Worm (Caenorhabditis elegans) whole organism, midembryonic: ENCODE results near the gene parp-2.

Source experiments
- T22C8.4 ChIP-seq: fragments of 200-800 bp; sonication (Bioruptor generic); IDR thresholded peaks from 2 replicates; pipeline ENCODE4 v1.3.6; 2022; ENCODE audit warnings: missing genetic modification characterization, missing compliant biosample characterization
- cog-1 ChIP-seq: sonication (generic microtip); optimal IDR thresholded peaks from 2 replicates; lab custom pipeline; 2016; ENCODE audit warnings: missing genetic modification characterization, missing compliant biosample characterization
- flt-1 ChIP-seq: fragments of 200-800 bp; sonication (Bioruptor generic); IDR thresholded peaks from 2 replicates; pipeline ENCODE4 v1.3.6; 2022; ENCODE audit warnings: missing genetic modification characterization, missing compliant biosample characterization
- klf-2 ChIP-seq: fragments of 200-800 bp; sonication (Bioruptor generic); conservative IDR thresholded peaks from 2 replicates; pipeline ENCODE4 v1.3.6; 2022; ENCODE audit warnings: missing genetic modification reagents, missing genetic modification characterization, missing compliant biosample characterization
- med-1 ChIP-seq: sonication (generic microtip); optimal IDR thresholded peaks from 2 replicates; lab custom pipeline; 2017; ENCODE audit warnings: missing genetic modification characterization, mild to moderate bottlenecking, missing compliant biosample characterization, antibody characterized with exemption, missing genetic modification reagents; ENCODE audit not compliant: insufficient read depth
- ref-1 ChIP-seq: fragments of 200-800 bp; sonication (Bioruptor generic); conservative IDR thresholded peaks from 2 replicates; pipeline ENCODE4 v1.3.6; 2022; ENCODE audit warnings: missing genetic modification reagents, missing genetic modification characterization, missing compliant biosample characterization
- tab-1 ChIP-seq: fragments of 200-800 bp; sonication (Bioruptor generic); IDR thresholded peaks from 2 replicates; pipeline ENCODE4 v1.3.6; 2022; ENCODE audit warnings: missing genetic modification characterization, missing compliant biosample characterization
- ztf-23 ChIP-seq: fragments of 200-800 bp; sonication (Bioruptor generic); IDR thresholded peaks from 2 replicates; pipeline ENCODE4 v1.3.6; 2022; ENCODE audit warnings: missing genetic modification reagents, missing genetic modification characterization, missing compliant biosample characterization
- ztf-29 ChIP-seq: fragments of 200-800 bp; sonication (Bioruptor generic); IDR thresholded peaks from 2 replicates; pipeline ENCODE4 v1.3.6; 2022; ENCODE audit warnings: missing genetic modification reagents, missing genetic modification characterization, missing compliant biosample characterization

parp-2 gene

DNA sequence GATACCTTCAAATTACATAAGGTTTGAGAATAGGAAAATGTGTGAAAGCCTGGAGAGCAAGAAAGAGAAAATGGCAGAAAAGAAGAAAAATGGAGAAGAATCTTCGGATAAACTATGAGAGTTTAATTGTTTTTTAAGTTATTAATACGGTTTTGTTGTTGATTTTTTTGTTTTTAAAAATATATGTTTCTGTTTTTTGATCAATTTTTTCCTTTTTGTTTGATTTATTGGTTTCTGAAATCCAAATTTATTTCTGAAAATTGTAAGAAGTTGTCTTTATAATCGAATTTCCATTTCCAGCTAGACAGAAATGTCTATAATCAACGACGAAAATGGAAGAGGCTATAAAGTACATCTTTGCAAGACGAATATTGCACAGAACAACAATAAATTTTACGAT lies at the start of gene parp-2:
TSS of gene parp-2 (plus strand) at position 301 of the 400 bp plus-strand sequence.
- no peak for TF ChIP-seq T22C8.4 (GFP tag; lab: Robert Waterston, UW)
- TF ChIP-seq klf-2 (GFP tag; lab: Robert Waterston, UW), result no peak
- TF ChIP-seq cog-1 (tag; lab: Kevin White, UChicago), result no peak
- TF ChIP-seq tab-1 (GFP tag; lab: Robert Waterston, UW), result no peak
- TF ChIP-seq ref-1 (GFP tag; lab: Robert Waterston, UW), result no peak
- TF ChIP-seq ztf-29 (GFP tag; lab: Robert Waterston, UW), result no peak
- TF ChIP-seq ztf-23 (GFP tag; lab: Robert Waterston, UW), result no peak
- TF ChIP-seq flt-1 (GFP tag; lab: Robert Waterston, UW), result no peak

DNA sequence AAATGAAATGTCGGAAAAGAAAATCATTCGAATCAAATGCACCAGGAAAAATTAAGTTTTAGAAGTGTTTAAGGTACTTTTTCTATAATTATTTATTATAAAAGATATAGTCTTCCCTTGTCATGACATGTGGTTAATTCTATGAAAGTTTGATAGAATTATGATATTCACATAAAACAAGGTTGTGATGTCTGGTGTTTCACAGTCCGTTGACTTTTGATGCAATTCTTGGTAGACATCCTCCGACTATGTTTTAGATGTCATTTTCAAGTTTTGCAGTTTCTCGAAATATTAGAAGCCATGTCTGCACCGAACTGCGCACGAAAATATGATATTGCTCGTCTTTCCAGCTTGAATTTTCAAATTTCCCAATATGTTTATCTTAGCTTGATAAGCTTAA lies 48.5 kb upstream of the parp-2 start, which contains the start of gene sra-7:
TSS of gene sra-7 (plus strand) at position 301 of the 400 bp plus-strand sequence.
- TF ChIP-seq T22C8.4 (GFP tag; lab: Robert Waterston, UW), result no peak
- no peak for TF ChIP-seq cog-1 (tag; lab: Kevin White, UChicago)
- no peak for TF ChIP-seq ztf-29 (GFP tag; lab: Robert Waterston, UW)
- TF ChIP-seq flt-1 (GFP tag; lab: Robert Waterston, UW), result no peak
- no peak for TF ChIP-seq med-1 (GFP tag; lab: Kevin White, UChicago)

DNA sequence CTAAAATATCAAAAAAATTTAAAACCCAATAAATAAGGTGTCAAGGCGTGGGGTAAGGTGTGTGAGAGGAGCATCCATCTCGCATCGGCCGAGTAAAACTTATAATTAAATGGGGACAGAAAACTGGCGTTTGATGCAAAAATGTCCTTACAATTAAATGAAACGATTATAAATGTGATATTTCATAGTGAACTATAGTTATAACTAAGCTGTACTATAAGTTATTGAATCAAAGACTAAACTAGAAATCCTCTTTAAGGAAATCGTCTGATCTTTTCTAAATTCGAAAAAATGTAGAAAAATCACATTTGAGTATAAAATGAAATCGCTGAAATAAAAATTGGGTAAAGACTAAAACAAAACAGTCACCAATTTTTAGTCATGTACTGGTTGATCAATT lies 42.1 kb upstream of the parp-2 start, which contains the start of gene sra-6:
TSS of gene sra-6 (minus strand) at position 101 of the 400 bp plus-strand sequence.
- TF ChIP-seq med-1 (GFP tag; lab: Kevin White, UChicago) (no peak), ztf-23 (GFP tag; lab: Robert Waterston, UW) (no peak), tab-1 (GFP tag; lab: Robert Waterston, UW) (no peak)

DNA sequence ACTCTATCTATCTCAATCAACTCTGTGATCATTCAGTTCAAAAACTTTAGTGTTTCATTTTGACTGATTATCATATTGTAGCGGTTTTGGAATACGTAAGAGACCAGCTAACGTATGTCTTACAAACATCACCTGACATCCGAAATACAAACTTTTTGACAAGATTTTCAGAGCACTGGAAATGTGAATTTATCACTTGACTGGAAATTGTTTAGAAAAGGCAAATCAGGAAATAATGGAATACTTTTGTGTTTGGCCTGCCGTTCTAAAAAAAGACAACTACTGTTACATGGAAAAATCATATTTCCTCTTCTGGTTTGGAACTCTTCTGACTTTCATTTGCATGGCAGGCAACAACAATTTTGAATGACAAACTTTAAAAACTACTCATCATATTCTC lies 41.3 kb upstream of the parp-2 start, which contains the start of gene F35H8.12:
TSS of gene F35H8.12 (plus strand) at position 301 of the 400 bp plus-strand sequence.
- TF ChIP-seq klf-2 (GFP tag; lab: Robert Waterston, UW), result no peak
- TF ChIP-seq ztf-23 (GFP tag; lab: Robert Waterston, UW), result no peak
- TF ChIP-seq med-1 (GFP tag; lab: Kevin White, UChicago), result no peak
- no peak for TF ChIP-seq tab-1 (GFP tag; lab: Robert Waterston, UW)
- no peak for TF ChIP-seq flt-1 (GFP tag; lab: Robert Waterston, UW)
- TF ChIP-seq cog-1 (tag; lab: Kevin White, UChicago), result no peak
- no peak for TF ChIP-seq ztf-29 (GFP tag; lab: Robert Waterston, UW)
- TF ChIP-seq T22C8.4 (GFP tag; lab: Robert Waterston, UW), result no peak
- no peak for TF ChIP-seq ref-1 (GFP tag; lab: Robert Waterston, UW)

DNA sequence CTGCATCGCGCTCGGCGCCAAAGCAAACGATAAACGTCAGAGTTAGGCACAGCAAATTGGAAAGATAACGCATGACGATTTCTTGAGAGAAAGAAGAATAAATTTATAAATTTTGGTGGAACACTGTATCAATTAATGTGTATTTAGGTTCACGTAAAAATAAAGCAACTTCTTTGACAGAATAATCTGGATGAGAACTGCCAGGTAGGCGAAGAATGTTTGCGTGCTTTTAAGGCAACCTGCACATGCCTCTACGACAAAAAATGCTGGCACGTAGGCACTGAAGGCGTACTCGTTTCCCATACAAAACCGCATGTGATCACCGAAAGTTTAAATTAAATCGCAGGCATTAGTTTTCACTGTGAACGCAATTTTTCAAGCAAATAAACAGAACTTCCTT lies 39.7 kb upstream of the parp-2 start, which contains the start of gene F35H8.1:
TSS of gene F35H8.1 (minus strand) at position 101 of the 400 bp plus-strand sequence.
- no peak for TF ChIP-seq flt-1 (GFP tag; lab: Robert Waterston, UW)
- TF ChIP-seq klf-2 (GFP tag; lab: Robert Waterston, UW), result no peak
- no peak for TF ChIP-seq T22C8.4 (GFP tag; lab: Robert Waterston, UW)
- TF ChIP-seq tab-1 (GFP tag; lab: Robert Waterston, UW), result no peak
- TF ChIP-seq cog-1 (tag; lab: Kevin White, UChicago), result no peak
- TF ChIP-seq ztf-29 (GFP tag; lab: Robert Waterston, UW), result no peak
- no peak for TF ChIP-seq ref-1 (GFP tag; lab: Robert Waterston, UW)
- TF ChIP-seq med-1 (GFP tag; lab: Kevin White, UChicago), result no peak
- no peak for TF ChIP-seq ztf-23 (GFP tag; lab: Robert Waterston, UW)

DNA sequence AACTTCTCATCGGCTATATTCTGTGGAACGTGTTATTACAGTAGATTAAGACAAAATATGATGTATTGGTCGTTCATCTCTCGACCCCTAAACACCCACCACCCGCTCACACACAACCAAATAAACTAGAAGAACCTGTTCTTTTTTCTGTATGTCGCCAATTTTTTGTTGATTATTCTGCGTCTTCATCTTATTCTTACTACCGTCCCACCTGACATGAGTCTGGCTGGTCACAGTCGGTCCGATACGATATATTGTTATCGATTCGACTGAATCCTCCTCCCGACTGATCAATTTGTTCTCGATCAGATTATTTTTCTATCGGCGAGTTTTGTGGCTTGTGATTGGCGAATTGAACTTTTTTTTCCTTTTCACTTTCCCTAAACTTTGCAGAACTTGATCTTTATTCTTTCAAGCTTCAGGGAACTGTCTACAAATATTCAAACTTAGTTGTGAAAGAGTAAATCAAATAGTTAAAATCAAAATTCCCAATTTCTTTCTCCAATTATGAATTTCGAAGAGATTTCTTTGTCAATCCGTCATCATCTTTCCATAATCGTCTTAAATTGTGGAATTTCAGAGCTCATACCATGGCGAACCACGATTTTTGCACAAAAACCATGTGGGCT lies 37.8 kb upstream of the parp-2 start, which contains the start of gene F35H8.2:
TSS of gene F35H8.2 (plus strand) at position 579 of the 629 bp plus-strand sequence.
- TF ChIP-seq ztf-29 (GFP tag; lab: Robert Waterston, UW), result no peak
- TF ChIP-seq T22C8.4 (GFP tag; lab: Robert Waterston, UW), result no peak
- TF ChIP-seq tab-1 (GFP tag; lab: Robert Waterston, UW), result no peak
- no peak for TF ChIP-seq med-1 (GFP tag; lab: Kevin White, UChicago)
- TF ChIP-seq ref-1 (GFP tag; lab: Robert Waterston, UW), result no peak
- TF ChIP-seq ztf-23 (GFP tag; lab: Robert Waterston, UW), result no peak
- no peak for TF ChIP-seq cog-1 (tag; lab: Kevin White, UChicago)
- TF ChIP-seq flt-1 (GFP tag; lab: Robert Waterston, UW), result no peak
- no peak for TF ChIP-seq klf-2 (GFP tag; lab: Robert Waterston, UW)

DNA sequence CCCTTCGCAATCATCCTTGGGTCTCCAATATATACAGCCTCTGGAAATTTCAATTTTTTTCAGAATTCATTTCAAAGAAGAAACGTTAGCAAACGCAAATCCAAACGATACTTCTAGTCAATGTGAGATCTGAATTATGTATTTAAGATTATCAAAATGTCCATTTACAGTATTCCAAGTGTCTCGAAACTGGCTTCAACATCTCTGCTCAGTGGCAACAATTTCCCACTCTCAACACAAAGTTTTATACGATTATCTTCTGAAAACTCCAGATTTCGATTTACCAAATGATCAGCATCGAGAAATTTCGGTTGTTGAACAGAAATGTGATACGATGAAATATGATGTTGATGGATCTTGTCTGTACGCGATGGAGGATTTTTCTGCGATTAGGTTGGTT lies 36.3 kb upstream of the parp-2 start:
- TF ChIP-seq tab-1 (GFP tag; lab: Robert Waterston, UW) (no peak), ref-1 (GFP tag; lab: Robert Waterston, UW) (no peak), ztf-23 (GFP tag; lab: Robert Waterston, UW) (no peak), med-1 (GFP tag; lab: Kevin White, UChicago) (no peak), cog-1 (tag; lab: Kevin White, UChicago) (no peak), T22C8.4 (GFP tag; lab: Robert Waterston, UW) (no peak), flt-1 (GFP tag; lab: Robert Waterston, UW) (no peak)

DNA sequence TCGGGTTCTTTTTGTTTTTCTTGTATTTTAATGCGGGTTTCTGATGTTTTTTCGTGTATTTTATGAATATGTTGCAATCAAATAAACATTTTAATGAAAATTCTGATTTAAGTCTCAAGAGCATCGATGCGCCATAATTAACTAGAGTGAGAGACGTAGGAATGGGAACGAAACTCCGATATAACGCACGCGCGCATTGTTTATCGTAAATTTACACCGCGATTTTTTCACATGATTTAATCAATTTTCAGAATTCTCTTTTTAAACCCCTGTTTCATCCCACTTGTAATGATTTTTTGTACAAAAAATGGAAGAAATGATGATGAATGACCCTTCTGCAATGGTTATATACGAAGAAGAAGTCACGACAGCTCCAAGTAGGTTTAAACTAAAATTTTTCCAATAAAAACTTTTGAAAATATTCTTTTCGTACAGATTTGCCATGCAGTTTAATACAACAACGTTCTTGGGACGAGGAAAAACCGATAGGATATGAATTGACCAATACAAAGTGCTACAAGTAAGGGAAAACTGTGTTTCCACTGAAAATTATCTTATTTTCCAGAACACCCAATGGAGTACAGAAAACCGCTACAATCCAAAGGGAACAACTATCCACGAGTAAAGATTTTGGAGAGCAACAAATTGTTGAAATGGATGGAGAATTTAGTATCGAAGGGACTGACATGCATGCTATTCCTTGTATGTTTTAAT lies 35.2 kb upstream of the parp-2 start, which contains the start of gene zfp-2:
TSS of gene zfp-2 (plus strand) at position 214 of the 714 bp plus-strand sequence.
- TF ChIP-seq cog-1 (tag; lab: Kevin White, UChicago), result no peak

DNA sequence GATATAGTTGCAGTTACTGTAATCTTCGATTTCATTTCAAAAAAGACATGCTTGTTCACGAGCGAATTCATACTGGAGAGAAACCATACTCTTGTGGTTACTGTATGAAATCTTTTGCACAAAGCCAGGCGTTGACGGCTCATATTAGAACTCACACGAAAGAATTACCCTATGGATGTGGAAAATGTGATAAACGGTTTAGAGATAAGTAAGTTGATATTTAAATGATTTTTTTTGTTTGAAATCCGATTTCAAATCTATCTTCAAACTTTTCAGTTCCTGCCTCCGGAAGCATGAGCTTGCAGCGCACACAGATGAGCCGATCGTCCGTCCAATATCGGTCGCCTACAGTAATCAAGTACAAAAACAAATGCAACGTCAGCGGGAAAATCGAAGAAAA lies 33.9 kb upstream of the parp-2 start:
- no peak for TF ChIP-seq flt-1 (GFP tag; lab: Robert Waterston, UW)
- TF ChIP-seq ztf-29 (GFP tag; lab: Robert Waterston, UW), result no peak
- TF ChIP-seq med-1 (GFP tag; lab: Kevin White, UChicago), result no peak
- no peak for TF ChIP-seq ztf-23 (GFP tag; lab: Robert Waterston, UW)
- TF ChIP-seq ref-1 (GFP tag; lab: Robert Waterston, UW), result no peak
- TF ChIP-seq T22C8.4 (GFP tag; lab: Robert Waterston, UW), result no peak
- no peak for TF ChIP-seq tab-1 (GFP tag; lab: Robert Waterston, UW)
- no peak for TF ChIP-seq cog-1 (tag; lab: Kevin White, UChicago)
- TF ChIP-seq klf-2 (GFP tag; lab: Robert Waterston, UW), result no peak
